Worm (Caenorhabditis elegans) whole organism, L4 larva: ENCODE measurements around the gene cks-1.

Experiments
- D1046.2 ChIP-seq: fragments of 200-800 bp; sonication (Bioruptor generic); IDR thresholded peaks from 2 replicates; pipeline ENCODE4 v1.3.6; 2022; ENCODE audit warnings: missing genetic modification characterization, missing compliant biosample characterization
- F10B5.3 ChIP-seq: sonication (generic microtip); optimal IDR thresholded peaks from 2 replicates; lab custom pipeline; 2016; ENCODE audit warnings: mild to moderate bottlenecking, missing genetic modification characterization, missing compliant biosample characterization
- T20F7.1 ChIP-seq: fragments of 200-800 bp; sonication (Bioruptor generic); optimal IDR thresholded peaks from 2 replicates; lab custom pipeline; 2018; ENCODE audit warnings: mild to moderate bottlenecking, missing genetic modification characterization, missing compliant biosample characterization
- T26A8.4 ChIP-seq: fragments of 200-800 bp; sonication (Bioruptor generic); IDR thresholded peaks from 2 replicates; pipeline ENCODE4 v1.3.6; 2022; ENCODE audit warnings: missing genetic modification characterization, missing compliant biosample characterization
- Y48G9A.11 ChIP-seq: fragments of 200-800 bp; sonication (Bioruptor generic); IDR thresholded peaks from 2 replicates; pipeline ENCODE4 v1.3.6; 2022; ENCODE audit warnings: missing genetic modification reagents, missing genetic modification characterization, missing compliant biosample characterization
- Y5F2A.4 ChIP-seq: fragments of 200-800 bp; sonication (Bioruptor generic); optimal IDR thresholded peaks from 2 replicates; lab custom pipeline; 2018; ENCODE audit warnings: mild to moderate bottlenecking, missing genetic modification characterization, missing compliant biosample characterization
- Y75B8A.6 ChIP-seq: fragments of 200-800 bp; sonication (Bioruptor generic); IDR thresholded peaks from 2 replicates; pipeline ENCODE4 v1.3.6; 2022; ENCODE audit warnings: missing genetic modification reagents, missing genetic modification characterization, missing compliant biosample characterization
- ZK337.2 ChIP-seq: fragments of 200-800 bp; sonication (Bioruptor generic); IDR thresholded peaks from 2 replicates; pipeline ENCODE4 v1.3.6; 2022; ENCODE audit warnings: missing genetic modification reagents, missing genetic modification characterization, missing compliant biosample characterization
- ZK546.5 ChIP-seq, 2 experiments: sonication (generic microtip); optimal IDR thresholded peaks; 2 replicates each; lab custom pipeline; 2017; ENCODE audit warnings: missing biosample characterization in 2 of 2, missing genetic modification characterization in 2 of 2
- aly-2 ChIP-seq: sonication (generic microtip); optimal IDR thresholded peaks from 2 replicates; lab custom pipeline; 2018; ENCODE audit warnings: missing biosample characterization, missing genetic modification characterization
- ama-1 ChIP-seq: fragments of 150-350 bp; optimal IDR thresholded peaks from 2 replicates; lab custom pipeline; 2014; ENCODE audit warnings: inconsistent platforms, mixed read lengths
- arid-1 ChIP-seq: fragments of 200-800 bp; sonication (Bioruptor generic); conservative IDR thresholded peaks from 2 replicates; pipeline ENCODE4 v1.3.6; 2022; ENCODE audit warnings: missing genetic modification reagents, missing genetic modification characterization, missing compliant biosample characterization
- attf-4 ChIP-seq: sonication (generic microtip); optimal IDR thresholded peaks from 3 replicates; lab custom pipeline; 2017; ENCODE audit warnings: missing biosample characterization, missing genetic modification characterization
- ceh-20 ChIP-seq: fragments of 200-800 bp; sonication (Bioruptor generic); IDR thresholded peaks from 2 replicates; pipeline ENCODE4 v1.3.6; 2022; ENCODE audit warnings: missing genetic modification reagents, missing genetic modification characterization, missing compliant biosample characterization
- ceh-32 ChIP-seq: sonication (generic microtip); optimal IDR thresholded peaks from 2 replicates; lab custom pipeline; 2016; ENCODE audit warnings: mild to moderate bottlenecking, missing genetic modification characterization, missing compliant biosample characterization; ENCODE audit not compliant: poor library complexity
- ceh-62 ChIP-seq: sonication (generic microtip); optimal IDR thresholded peaks from 2 replicates; lab custom pipeline; 2017; ENCODE audit warnings: missing biosample characterization, missing genetic modification characterization
- ceh-82 ChIP-seq: sonication (generic microtip); optimal IDR thresholded peaks from 2 replicates; lab custom pipeline; 2017; ENCODE audit warnings: missing biosample characterization, missing genetic modification characterization
- ces-1 ChIP-seq: fragments of 150-350 bp; sonication (generic microtip); optimal IDR thresholded peaks from 4 replicates; lab custom pipeline; 2014; ENCODE audit warnings: missing biosample characterization, missing genetic modification reagents, missing genetic modification characterization
- cey-2 ChIP-seq: sonication (generic microtip); optimal IDR thresholded peaks from 3 replicates; lab custom pipeline; 2017; ENCODE audit warnings: missing genetic modification characterization, mild to moderate bottlenecking, missing compliant biosample characterization, antibody characterized with exemption, borderline replicate concordance; ENCODE audit not compliant: insufficient read depth
- daf-16 ChIP-seq, 3 experiments: sonication (generic microtip); optimal IDR thresholded peaks; 2 replicates each; lab custom pipeline; 2016 to 2017; ENCODE audit warnings: missing genetic modification characterization in 3 of 3, missing genetic modification reagents in 3 of 3, mild to moderate bottlenecking in 2 of 3, missing compliant biosample characterization in 2 of 3, missing biosample characterization in 1 of 3, moderate library complexity in 1 of 3
- dpl-1 ChIP-seq: fragments of 150-350 bp; optimal IDR thresholded peaks from 2 replicates; lab custom pipeline; 2014; ENCODE audit warnings: missing biosample characterization, missing genetic modification reagents, missing genetic modification characterization
- dve-1 ChIP-seq: sonication (generic microtip); optimal IDR thresholded peaks from 2 replicates; lab custom pipeline; 2017; ENCODE audit warnings: antibody characterized with exemption, mild to moderate bottlenecking, missing genetic modification characterization, missing compliant biosample characterization; ENCODE audit not compliant: insufficient read depth
- fos-1 ChIP-seq: fragments of 150-350 bp; optimal IDR thresholded peaks from 2 replicates; lab custom pipeline; 2014; ENCODE audit warnings: missing biosample characterization, missing genetic modification characterization
- gei-8 ChIP-seq: fragments of 200-800 bp; sonication (Bioruptor generic); optimal IDR thresholded peaks from 2 replicates; lab custom pipeline; 2018; ENCODE audit warnings: mild to moderate bottlenecking, missing genetic modification characterization, missing compliant biosample characterization
- hif-1 ChIP-seq, 2 experiments: sonication (generic microtip); optimal IDR thresholded peaks; 2 replicates each; lab custom pipeline; 2016 to 2017; ENCODE audit warnings: missing compliant biosample characterization in 2 of 2, missing genetic modification characterization in 2 of 2, missing genetic modification reagents in 2 of 2, missing genotype in 2 of 2, mild to moderate bottlenecking in 1 of 2
- hlh-11 ChIP-seq: fragments of 200-800 bp; sonication (Bioruptor generic); optimal IDR thresholded peaks from 2 replicates; lab custom pipeline; 2018; ENCODE audit warnings: mild to moderate bottlenecking, missing genetic modification characterization, missing compliant biosample characterization
- hmg-1.1 ChIP-seq: fragments of 200-800 bp; sonication (Bioruptor generic); IDR thresholded peaks from 2 replicates; pipeline ENCODE4 v1.3.6; 2022; ENCODE audit warnings: missing genetic modification reagents, missing genetic modification characterization, missing compliant biosample characterization
- jun-1 ChIP-seq: fragments of 150-350 bp; optimal IDR thresholded peaks from 2 replicates; lab custom pipeline; 2014; ENCODE audit warnings: missing biosample characterization, missing genetic modification reagents, missing genetic modification characterization
- lin-13 ChIP-seq: fragments of 150-350 bp; optimal IDR thresholded peaks from 2 replicates; lab custom pipeline; 2014; ENCODE audit warnings: missing biosample characterization, missing genetic modification reagents, missing genetic modification characterization
- lin-38 ChIP-seq: fragments of 200-800 bp; sonication (Bioruptor generic); IDR thresholded peaks from 2 replicates; pipeline ENCODE4 v1.3.6; 2022; ENCODE audit warnings: missing genetic modification reagents, missing genetic modification characterization, missing compliant biosample characterization
- lsy-2 ChIP-seq, 2 experiments: fragments of 150-350 bp in 1 of 2; sonication (generic microtip) in 1 of 2; optimal IDR thresholded peaks; 2 replicates each; lab custom pipeline; 2014 to 2017; ENCODE audit warnings: missing biosample characterization in 2 of 2, missing genetic modification characterization in 2 of 2
- madf-9 ChIP-seq: fragments of 200-800 bp; sonication (Bioruptor generic); conservative IDR thresholded peaks from 2 replicates; pipeline ENCODE4 v1.3.6; 2022; ENCODE audit warnings: missing genetic modification reagents, missing genetic modification characterization, missing compliant biosample characterization
- mep-1 ChIP-seq: fragments of 150-350 bp; sonication (generic microtip); optimal IDR thresholded peaks from 3 replicates; lab custom pipeline; 2014; ENCODE audit warnings: missing biosample characterization, missing genetic modification characterization
- mxl-2 ChIP-seq: fragments of 200-800 bp; sonication (Bioruptor generic); conservative IDR thresholded peaks from 2 replicates; pipeline ENCODE4 v1.3.6; 2022; ENCODE audit warnings: missing genetic modification reagents, missing genetic modification characterization, missing compliant biosample characterization
- nhr-111 ChIP-seq: fragments of 200-800 bp; sonication (Bioruptor generic); optimal IDR thresholded peaks from 2 replicates; lab custom pipeline; 2018; ENCODE audit warnings: mild to moderate bottlenecking, missing genetic modification characterization, missing compliant biosample characterization
- nhr-237 ChIP-seq: sonication (generic microtip); optimal IDR thresholded peaks from 2 replicates; lab custom pipeline; 2017; ENCODE audit warnings: missing biosample characterization, missing genetic modification characterization
- nhr-42 ChIP-seq: fragments of 200-800 bp; sonication (Bioruptor generic); IDR thresholded peaks from 2 replicates; pipeline ENCODE4 v1.3.6; 2022; ENCODE audit warnings: missing genetic modification characterization, missing compliant biosample characterization
- nhr-48 ChIP-seq: sonication (generic microtip); optimal IDR thresholded peaks from 2 replicates; lab custom pipeline; 2016; ENCODE audit warnings: mild to moderate bottlenecking, missing genetic modification characterization, missing compliant biosample characterization
- nhr-77 ChIP-seq: fragments of 150-350 bp; optimal IDR thresholded peaks from 2 replicates; lab custom pipeline; 2014; ENCODE audit warnings: missing biosample characterization, missing genetic modification characterization
- rbr-2 ChIP-seq: sonication (generic microtip); optimal IDR thresholded peaks from 2 replicates; lab custom pipeline; 2016; ENCODE audit warnings: missing genotype, missing genetic modification characterization, missing compliant biosample characterization
- set-16 ChIP-seq: fragments of 200-800 bp; sonication (Bioruptor generic); IDR thresholded peaks from 2 replicates; pipeline ENCODE4 v1.3.6; 2022; ENCODE audit warnings: missing genetic modification reagents, missing genetic modification characterization, missing compliant biosample characterization
- skn-1 ChIP-seq: fragments of 150-350 bp; optimal IDR thresholded peaks from 2 replicates; lab custom pipeline; 2014; ENCODE audit warnings: missing biosample characterization, missing genetic modification characterization
- snpc-4 ChIP-seq: fragments of 150-350 bp; optimal IDR thresholded peaks from 2 replicates; lab custom pipeline; 2014; ENCODE audit warnings: missing biosample characterization, missing genetic modification characterization
- spr-1 ChIP-seq: sonication (generic microtip); optimal IDR thresholded peaks from 2 replicates; lab custom pipeline; 2016; ENCODE audit warnings: mild to moderate bottlenecking, missing genetic modification characterization, missing compliant biosample characterization
- tag-97 ChIP-seq: fragments of 200-800 bp; sonication (Bioruptor generic); IDR thresholded peaks from 2 replicates; pipeline ENCODE4 v1.3.6; 2022; ENCODE audit warnings: missing genetic modification characterization, missing compliant biosample characterization
- tra-1 ChIP-seq: fragments of 200-800 bp; sonication (Bioruptor generic); IDR thresholded peaks from 2 replicates; pipeline ENCODE4 v1.3.6; 2022; ENCODE audit warnings: missing genetic modification reagents, missing genetic modification characterization, missing compliant biosample characterization
- vab-7 ChIP-seq: fragments of 200-800 bp; sonication (Bioruptor generic); IDR thresholded peaks from 2 replicates; pipeline ENCODE4 v1.3.6; 2022; ENCODE audit warnings: missing genetic modification reagents, missing genetic modification characterization, missing compliant biosample characterization
- zag-1 ChIP-seq: fragments of 150-350 bp; optimal IDR thresholded peaks from 2 replicates; lab custom pipeline; 2014; ENCODE audit warnings: missing biosample characterization, missing genetic modification characterization
- zfp-3 ChIP-seq: fragments of 200-800 bp; sonication (Bioruptor generic); conservative IDR thresholded peaks from 2 replicates; pipeline ENCODE4 v1.3.6; 2022; ENCODE audit warnings: missing genetic modification reagents, missing genetic modification characterization, missing compliant biosample characterization
- zip-11 ChIP-seq: fragments of 200-800 bp; sonication (Bioruptor generic); IDR thresholded peaks from 2 replicates; pipeline ENCODE4 v1.3.6; 2022; ENCODE audit warnings: missing genetic modification characterization, missing compliant biosample characterization
- zip-2 ChIP-seq: fragments of 150-350 bp; optimal IDR thresholded peaks from 2 replicates; lab custom pipeline; 2014; ENCODE audit warnings: missing biosample characterization, missing genetic modification characterization
- ztf-7 ChIP-seq: fragments of 150-350 bp; optimal IDR thresholded peaks from 2 replicates; lab custom pipeline; 2014; ENCODE audit warnings: missing biosample characterization, missing genetic modification characterization

Gene cks-1

DNA sequence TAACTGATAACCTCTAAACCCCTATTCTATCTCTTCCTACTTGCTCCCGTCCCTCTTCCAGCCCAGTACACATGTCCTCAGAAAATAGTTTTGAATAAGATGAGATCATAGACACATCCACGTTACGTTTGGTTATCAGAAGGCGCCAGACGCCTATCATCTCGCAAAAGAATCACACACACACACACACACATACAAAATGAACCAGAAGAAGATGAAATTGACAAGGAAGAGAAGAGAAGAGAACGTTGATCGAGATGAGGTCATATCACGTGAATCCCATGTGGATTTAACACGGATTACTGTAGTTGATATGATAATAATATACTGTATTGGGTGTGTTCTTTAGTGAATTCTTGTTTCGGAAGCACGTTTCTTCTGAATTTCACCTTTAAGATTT lies 12.3 kb downstream of the cks-1 start (continued):
- TF ChIP-seq mep-1 (tag; lab: Kevin White, UChicago) (no peak), ama-1 (no peak), tag-97 (GFP tag; lab: Robert Waterston, UW) (no peak), ZK337.2 (GFP tag; lab: Robert Waterston, UW) (no peak), skn-1 (tag; lab: Kevin White, UChicago) (no peak), nhr-77 (no peak), zag-1 (no peak), D1046.2 (GFP tag; lab: Robert Waterston, UW) (no peak), gei-8 (peak; percentile 44), spr-1 (tag; lab: Kevin White, UChicago) (no peak), F10B5.3 (no peak), nhr-42 (no peak), hlh-11 (tag; lab: Kevin White, UChicago) (peak; percentile 90), Y5F2A.4 (no peak), rbr-2 (no peak), nhr-111 (GFP tag; lab: Kevin White, UChicago) (no peak), madf-9 (GFP tag; lab: Robert Waterston, UW) (no peak), snpc-4 (tag; lab: Kevin White, UChicago) (no peak), set-16 (GFP tag; lab: Robert Waterston, UW) (no peak), ceh-62 (no peak), lin-13 (GFP tag; lab: Kevin White, UChicago) (no peak), zip-11 (GFP tag; lab: Robert Waterston, UW) (no peak), jun-1 (tag; lab: Kevin White, UChicago) (no peak), lsy-2 (tag; optimal IDR thresholded peaks at IDR 0.05; lab: Kevin White, UChicago) (peak; percentile 18 to 84), T20F7.1 (GFP tag; lab: Kevin White, UChicago) (no peak), T26A8.4 (no peak), cey-2 (tag; lab: Kevin White, UChicago) (no peak), lin-38 (GFP tag; lab: Robert Waterston, UW) (no peak), ceh-32 (tag; lab: Kevin White, UChicago) (no peak), nhr-48 (tag; lab: Kevin White, UChicago) (peak; percentile 95), ceh-82 (tag; lab: Kevin White, UChicago) (no peak), vab-7 (no peak), mxl-2 (GFP tag; lab: Robert Waterston, UW) (peak; percentile 94), zip-2 (tag; lab: Kevin White, UChicago) (no peak), dpl-1 (GFP tag; lab: Kevin White, UChicago) (no peak), tra-1 (no peak), ztf-7 (no peak), daf-16 (GFP tag; optimal IDR thresholded peaks at IDR 0.05; lab: Kevin White, UChicago) (peak in 1 of 2 experiments; percentile 92), daf-16 (tag; optimal IDR thresholded peaks at IDR 0.05; lab: Kevin White, UChicago) (peak; percentile 42), ZK546.5 (tag; optimal IDR thresholded peaks at IDR 0.05; lab: Kevin White, UChicago) (no peak), dve-1 (tag; lab: Kevin White, UChicago) (peak; percentile 55), hmg-1.1 (GFP tag; lab: Robert Waterston, UW) (no peak), Y75B8A.6 (GFP tag; lab: Robert Waterston, UW) (no peak), zfp-3 (GFP tag; lab: Robert Waterston, UW) (no peak), nhr-237 (tag; lab: Kevin White, UChicago) (no peak), attf-4 (no peak), ces-1 (GFP tag; lab: Kevin White, UChicago) (no peak), fos-1 (no peak), arid-1 (GFP tag; lab: Robert Waterston, UW) (no peak), hif-1 (tag; optimal IDR thresholded peaks at IDR 0.05; lab: Kevin White, UChicago) (peak in 1 of 2 experiments; percentile 27), Y48G9A.11 (no peak), ceh-20 (GFP tag; lab: Robert Waterston, UW) (no peak), aly-2 (tag; lab: Kevin White, UChicago) (no peak)
